ENCODE assay signal across 5 fruit fly cellular contexts in the genomic region with DNA sequence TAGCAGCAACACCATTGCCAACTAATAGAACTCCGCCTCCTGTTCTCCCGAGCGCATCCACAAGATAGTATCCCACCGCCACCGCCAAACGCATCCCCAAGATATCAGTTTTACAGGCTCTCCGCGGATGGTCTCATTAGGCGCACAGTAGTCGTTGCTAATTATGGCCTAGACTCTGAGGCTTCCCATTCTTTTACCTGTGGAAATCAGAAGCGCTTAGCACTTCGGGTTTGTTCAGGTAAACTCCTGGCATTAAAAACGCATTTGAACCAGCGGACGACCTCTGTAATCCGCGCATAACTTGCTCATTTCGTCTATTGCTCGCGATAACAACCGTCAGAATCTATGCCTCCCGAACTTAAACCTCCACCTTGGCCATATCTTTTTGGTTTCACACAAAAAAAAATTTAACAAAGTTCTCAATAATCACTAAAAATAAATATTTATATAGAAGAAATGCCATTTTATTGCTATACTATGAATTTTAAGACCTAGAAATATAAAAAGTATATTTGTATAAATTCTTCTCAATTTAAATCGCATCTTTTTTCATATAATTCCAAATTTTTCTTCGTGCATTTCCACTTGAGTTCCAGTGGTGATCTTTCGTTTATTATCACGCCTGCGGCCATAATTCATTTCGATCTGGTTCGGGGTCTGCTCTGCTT.
A peak's percentile ranks its signal among the peaks of the same experiment; 100 is the strongest.
TF ChIP-seq lines count a peak whose summit lies in the region.

No protein-coding gene starts in this region.

- TF ChIP-seq CTCF in whole organism, embryonic (GFP tag; optimal IDR thresholded peaks at IDR 0.05; lab: Kevin White, UChicago): no peak

TF ChIP-seq in whole organism, adult, 20 proteins besides CTCF, POLR2A, EP300 and RAD21:
- no peak for TF ChIP-seq CG11617 (GFP tag; optimal IDR thresholded peaks at IDR 0.05; lab: Kevin White, UChicago)
- TF ChIP-seq tj (GFP tag; optimal IDR thresholded peaks at IDR 0.05; lab: Kevin White, UChicago): no peak
- no peak for TF ChIP-seq toe (GFP tag; optimal IDR thresholded peaks at IDR 0.05; lab: Kevin White, UChicago)
- no peak for TF ChIP-seq Crg-1 (GFP tag; optimal IDR thresholded peaks at IDR 0.05; lab: Kevin White, UChicago)
- TF ChIP-seq kay (GFP tag; lab: Kevin White, UChicago; ENCODE audit: borderline replicate concordance): peak; percentile 51
- TF ChIP-seq cic (GFP tag; optimal IDR thresholded peaks at IDR 0.05; lab: Kevin White, UChicago): no peak
- no peak for TF ChIP-seq CG14711 (tag; optimal IDR thresholded peaks at IDR 0.05; lab: Kevin White, UChicago)
TF ChIP-seq in whole organism, adult: peak in this region for 1.

TF ChIP-seq in whole organism, embryonic, 481 proteins besides CTCF, POLR2A, EP300 and RAD21 (continues in another document):
- TF ChIP-seq D (optimal IDR thresholded peaks at IDR 0.05; lab: Kevin White, UChicago) (no peak), D (GFP tag; optimal IDR thresholded peaks at IDR 0.05; lab: Kevin White, UChicago) (peak; percentile 75), pan (optimal IDR thresholded peaks at IDR 0.05; lab: Kevin White, UChicago) (no peak), pan (GFP tag; optimal IDR thresholded peaks at IDR 0.05 in 1 of 2, IDR thresholded peaks at IDR 0.05 in 1 of 2) (peak in 1 of 2 experiments; percentile 13), z (GFP tag; IDR thresholded peaks at IDR 0.05; lab: Robert Waterston, UW) (no peak), pros (GFP tag; optimal IDR thresholded peaks at IDR 0.05; lab: Kevin White, UChicago) (no peak), CG8290 (GFP tag; optimal IDR thresholded peaks at IDR 0.05; lab: Kevin White, UChicago) (peak; percentile 18), CG8290 (tag; optimal IDR thresholded peaks at IDR 0.05; lab: Kevin White, UChicago) (no peak), kay (GFP tag; optimal IDR thresholded peaks at IDR 0.05; lab: Kevin White, UChicago) (peak; percentile 5), CG8924 (tag; optimal IDR thresholded peaks at IDR 0.05; lab: Kevin White, UChicago) (peak; percentile 81), sim (GFP tag; IDR thresholded peaks at IDR 0.05; lab: Robert Waterston, UW) (0 out of 2 replicates have a peak, but pooled peaks have one; percentile 43), CG8388 (GFP tag; optimal IDR thresholded peaks at IDR 0.05; lab: Kevin White, UChicago) (peak; percentile 88), Hand (GFP tag; optimal IDR thresholded peaks at IDR 0.05; lab: Kevin White, UChicago) (no peak), Oli (tag; optimal IDR thresholded peaks at IDR 0.05; lab: Kevin White, UChicago) (peak; percentile 62), CG7357 (GFP tag; IDR thresholded peaks at IDR 0.05; lab: Robert Waterston, UW) (peak; percentile 63; the same call in 2 of the 3 replicates), tap (tag; optimal IDR thresholded peaks at IDR 0.05; lab: Kevin White, UChicago) (peak; percentile 55), mam (GFP tag; optimal IDR thresholded peaks at IDR 0.05; lab: Kevin White, UChicago) (no peak), CG17829 (tag; optimal IDR thresholded peaks at IDR 0.05; lab: Kevin White, UChicago) (peak; percentile 89), stc (GFP tag; IDR thresholded peaks at IDR 0.05; lab: Robert Waterston, UW) (no peak)

TF ChIP-seq in whole organism, prepupa, 60 proteins besides CTCF, POLR2A, EP300 and RAD21 (continues in another document):
- TF ChIP-seq CG8119 (GFP tag; IDR thresholded peaks at IDR 0.05; lab: Robert Waterston, UW) (0 out of 3 replicates have a peak, but pooled peaks have one; percentile 17), dsx (GFP tag; optimal IDR thresholded peaks at IDR 0.05; lab: Kevin White, UChicago; ENCODE audit: poor library complexity, severe bottlenecking) (peak; percentile 42), svp (GFP tag; lab: Kevin White, UChicago) (peak; percentile 96), CG11762 (GFP tag; optimal IDR thresholded peaks at IDR 0.05; lab: Kevin White, UChicago; ENCODE audit: insufficient read depth) (no peak), CG6276 (GFP tag; optimal IDR thresholded peaks at IDR 0.05; lab: Kevin White, UChicago) (no peak), CG6792 (GFP tag; optimal IDR thresholded peaks at IDR 0.05; lab: Kevin White, UChicago) (peak; percentile 24), CG8319 (GFP tag; optimal IDR thresholded peaks at IDR 0.05; lab: Kevin White, UChicago) (no peak), dac (GFP tag; optimal IDR thresholded peaks at IDR 0.05; lab: Kevin White, UChicago) (no peak), CG1621 (tag; optimal IDR thresholded peaks at IDR 0.05; lab: Kevin White, UChicago) (no peak), OdsH (GFP tag; optimal IDR thresholded peaks at IDR 0.05; lab: Kevin White, UChicago) (peak; percentile 22), ss (GFP tag; optimal IDR thresholded peaks at IDR 0.05; lab: Kevin White, UChicago) (no peak), CG3919 (GFP tag; optimal IDR thresholded peaks at IDR 0.05; lab: Kevin White, UChicago) (no peak), eg (GFP tag; IDR thresholded peaks at IDR 0.05; lab: Robert Waterston, UW) (no peak), Sox14 (GFP tag; optimal IDR thresholded peaks at IDR 0.05; lab: Kevin White, UChicago) (no peak), lz (GFP tag; optimal IDR thresholded peaks at IDR 0.05; lab: Kevin White, UChicago) (peak; percentile 2), CG32006 (GFP tag; optimal IDR thresholded peaks at IDR 0.05; lab: Kevin White, UChicago) (peak; percentile 5), CG3032 (tag; optimal IDR thresholded peaks at IDR 0.05; lab: Kevin White, UChicago) (peak; percentile 42), Eip93F (GFP tag; optimal IDR thresholded peaks at IDR 0.05; lab: Kevin White, UChicago) (no peak), esn (GFP tag; optimal IDR thresholded peaks at IDR 0.05; lab: Kevin White, UChicago) (peak; percentile 42), Lpt (GFP tag; optimal IDR thresholded peaks at IDR 0.05; lab: Kevin White, UChicago) (no peak)

TF ChIP-seq in whole organism, pupa, 21 proteins besides CTCF, POLR2A, EP300 and RAD21:
- TF ChIP-seq CG8159 (tag; optimal IDR thresholded peaks at IDR 0.05; lab: Kevin White, UChicago): peak; percentile 71
- TF ChIP-seq CG14655 (GFP tag; optimal IDR thresholded peaks at IDR 0.05; lab: Kevin White, UChicago): no peak
- TF ChIP-seq fd96Ca (GFP tag; IDR thresholded peaks at IDR 0.05; lab: Robert Waterston, UW): no peak
- TF ChIP-seq CG17806 (tag; optimal IDR thresholded peaks at IDR 0.05; lab: Kevin White, UChicago): peak; percentile 56
- no peak for TF ChIP-seq EcR (GFP tag; optimal IDR thresholded peaks at IDR 0.05; lab: Kevin White, UChicago)
- TF ChIP-seq CG15710 (tag; optimal IDR thresholded peaks at IDR 0.05; lab: Kevin White, UChicago): peak; percentile 61
- no peak for TF ChIP-seq Snoo (tag; optimal IDR thresholded peaks at IDR 0.05; lab: Kevin White, UChicago)
- no peak for TF ChIP-seq Ets98B (GFP tag; IDR thresholded peaks at IDR 0.05; lab: Robert Waterston, UW)
- no peak for TF ChIP-seq CG12605 (GFP tag; IDR thresholded peaks at IDR 0.05; lab: Robert Waterston, UW)
- peak; percentile 6 for TF ChIP-seq CG8301 (tag; optimal IDR thresholded peaks at IDR 0.05; lab: Kevin White, UChicago)
- TF ChIP-seq CG9948 (tag; optimal IDR thresholded peaks at IDR 0.05; lab: Kevin White, UChicago): peak; percentile 57
- no peak for TF ChIP-seq Pif1B (GFP tag; optimal IDR thresholded peaks at IDR 0.05; lab: Kevin White, UChicago)
- no peak for TF ChIP-seq CG13204 (GFP tag; optimal IDR thresholded peaks at IDR 0.05; lab: Kevin White, UChicago)
- no peak for TF ChIP-seq CG10348 (GFP tag; IDR thresholded peaks at IDR 0.05; lab: Robert Waterston, UW)
- TF ChIP-seq Pif1A (GFP tag; optimal IDR thresholded peaks at IDR 0.05; lab: Kevin White, UChicago): peak; percentile 12
- peak; percentile 1 for TF ChIP-seq CG34367 (tag; optimal IDR thresholded peaks at IDR 0.05; lab: Kevin White, UChicago)
- no peak for TF ChIP-seq D1 (tag; optimal IDR thresholded peaks at IDR 0.05; lab: Kevin White, UChicago)
- TF ChIP-seq CG32121 (GFP tag; IDR thresholded peaks at IDR 0.05; lab: Robert Waterston, UW): no peak
- TF ChIP-seq gl (tag; optimal IDR thresholded peaks at IDR 0.05; lab: Kevin White, UChicago): no peak

TF ChIP-seq in whole organism, wandering third instar larva, 38 proteins besides CTCF, POLR2A, EP300 and RAD21 (continues in another document):
- TF ChIP-seq rgr (GFP tag; optimal IDR thresholded peaks at IDR 0.05; lab: Kevin White, UChicago) (peak; percentile 49), brk (GFP tag; optimal IDR thresholded peaks at IDR 0.05; lab: Kevin White, UChicago) (peak; percentile 49), N (GFP tag; optimal IDR thresholded peaks at IDR 0.05; lab: Kevin White, UChicago) (no peak), dsf (GFP tag; optimal IDR thresholded peaks at IDR 0.05; lab: Kevin White, UChicago; ENCODE audit: borderline replicate concordance) (no peak), OdsH (GFP tag; optimal IDR thresholded peaks at IDR 0.05; lab: Kevin White, UChicago) (peak; percentile 69), Dif (GFP tag; optimal IDR thresholded peaks at IDR 0.05; lab: Kevin White, UChicago; ENCODE audit: partially characterized antibody) (no peak), Vsx2 (GFP tag; optimal IDR thresholded peaks at IDR 0.05; lab: Kevin White, UChicago; ENCODE audit: partially characterized antibody) (no peak), sv (GFP tag; optimal IDR thresholded peaks at IDR 0.05; lab: Kevin White, UChicago) (peak; percentile 33), Myc (optimal IDR thresholded peaks at IDR 0.05; lab: Kevin White, UChicago) (no peak), sage (GFP tag; optimal IDR thresholded peaks at IDR 0.05; lab: Kevin White, UChicago) (no peak), Jra (GFP tag; optimal IDR thresholded peaks at IDR 0.05; lab: Kevin White, UChicago) (no peak), Sp1 (GFP tag; optimal IDR thresholded peaks at IDR 0.05; lab: Kevin White, UChicago) (peak; percentile 24), foxo (GFP tag; optimal IDR thresholded peaks at IDR 0.05; lab: Kevin White, UChicago) (peak in 1 of 2 experiments; percentile 49), CG32264 (GFP tag; optimal IDR thresholded peaks at IDR 0.05; lab: Kevin White, UChicago) (no peak), h (GFP tag; optimal IDR thresholded peaks at IDR 0.05; lab: Kevin White, UChicago) (peak; percentile 6), Mio (GFP tag; optimal IDR thresholded peaks at IDR 0.05; lab: Kevin White, UChicago) (no peak), tai (GFP tag; optimal IDR thresholded peaks at IDR 0.05; lab: Kevin White, UChicago) (no peak), CrebA (GFP tag; optimal IDR thresholded peaks at IDR 0.05; lab: Kevin White, UChicago; ENCODE audit: borderline replicate concordance) (no peak), Rel (GFP tag; optimal IDR thresholded peaks at IDR 0.05; lab: Kevin White, UChicago) (no peak), Rel (tag; optimal IDR thresholded peaks at IDR 0.05; lab: Kevin White, UChicago) (no peak), dmrt93B (GFP tag; optimal IDR thresholded peaks at IDR 0.05; lab: Kevin White, UChicago) (no peak), fru (GFP tag; optimal IDR thresholded peaks at IDR 0.05; lab: Kevin White, UChicago) (peak; percentile 38), HLH106 (tag; optimal IDR thresholded peaks at IDR 0.05; lab: Kevin White, UChicago) (peak; percentile 24), Abd-B (GFP tag; optimal IDR thresholded peaks at IDR 0.05; lab: Kevin White, UChicago) (no peak), Dfd (GFP tag; optimal IDR thresholded peaks at IDR 0.05; lab: Kevin White, UChicago) (no peak), psq (GFP tag; optimal IDR thresholded peaks at IDR 0.05; lab: Kevin White, UChicago) (peak; percentile 43)
